Fruit fly (Drosophila melanogaster) whole organism, embryonic: ENCODE measurements around the gene CG8176.

Source experiments
- Abd-B ChIP-seq: fragments of 200-800 bp; sonication (Bioruptor generic); optimal IDR thresholded peaks from 2 replicates; lab custom pipeline; 2018; ENCODE audit warnings: missing biosample characterization, mild to moderate bottlenecking, missing genetic modification characterization, moderate library complexity
- CG11247 ChIP-seq: fragments of 200-800 bp; sonication (Bioruptor generic); IDR thresholded peaks from 2 replicates; pipeline ENCODE4 v1.3.6; 2022; ENCODE audit warnings: missing biosample characterization, missing genetic modification characterization
- CG11456 ChIP-seq: fragments of 200-800 bp; sonication (Bioruptor generic); IDR thresholded peaks from 3 replicates; pipeline ENCODE4 v1.3.6; 2022; ENCODE audit warnings: missing biosample characterization, missing genetic modification characterization
- CG12071 ChIP-seq: fragments of 200-800 bp; sonication (Bioruptor generic); optimal IDR thresholded peaks from 3 replicates; lab custom pipeline; 2018; ENCODE audit warnings: missing biosample characterization, mild to moderate bottlenecking, missing genetic modification characterization
- CG12391 ChIP-seq: fragments of 200-800 bp; sonication (Bioruptor generic); optimal IDR thresholded peaks from 3 replicates; lab custom pipeline; 2018; ENCODE audit warnings: missing biosample characterization, mild to moderate bottlenecking, missing genetic modification characterization, moderate library complexity
- CG13287 ChIP-seq: fragments of 200-800 bp; sonication (Bioruptor generic); IDR thresholded peaks from 2 replicates; pipeline ENCODE4 v1.3.6; 2022; ENCODE audit warnings: missing biosample characterization, missing genetic modification characterization; ENCODE audit not compliant: partially characterized antibody
- CG15073 ChIP-seq: fragments of 200-800 bp; sonication (Bioruptor generic); optimal IDR thresholded peaks from 2 replicates; lab custom pipeline; 2016; ENCODE audit warnings: missing biosample characterization, missing genetic modification characterization
- CG16813 ChIP-seq: fragments of 200-800 bp; sonication (Bioruptor generic); IDR thresholded peaks from 3 replicates; pipeline ENCODE4 v1.3.6; 2022; ENCODE audit warnings: missing biosample characterization, missing genetic modification characterization; ENCODE audit not compliant: partially characterized antibody
- CG17802 ChIP-seq: fragments of 200-800 bp; sonication (Bioruptor generic); optimal IDR thresholded peaks from 2 replicates; lab custom pipeline; 2018; ENCODE audit warnings: missing biosample characterization, mild to moderate bottlenecking, missing genetic modification characterization, moderate library complexity
- CG18011 ChIP-seq: fragments of 200-800 bp; sonication (Bioruptor generic); optimal IDR thresholded peaks from 2 replicates; lab custom pipeline; 2017; ENCODE audit warnings: missing biosample characterization, missing genetic modification characterization, mild to moderate bottlenecking, moderate library complexity, missing genotype
- CG3407 ChIP-seq: fragments of 200-800 bp; sonication (Bioruptor generic); optimal IDR thresholded peaks from 2 replicates; lab custom pipeline; 2018; ENCODE audit warnings: missing biosample characterization, mild to moderate bottlenecking, missing genetic modification characterization
- CG34224 ChIP-seq: fragments of 200-800 bp; sonication (Bioruptor generic); IDR thresholded peaks from 3 replicates; pipeline ENCODE4 v1.3.6; 2022; ENCODE audit warnings: missing biosample characterization, missing genetic modification characterization; ENCODE audit not compliant: partially characterized antibody
- CG4328 ChIP-seq: fragments of 200-800 bp; sonication (Bioruptor generic); optimal IDR thresholded peaks from 3 replicates; lab custom pipeline; 2017; ENCODE audit warnings: missing biosample characterization, missing genetic modification reagents, missing genetic modification characterization
- CG4404 ChIP-seq: fragments of 200-800 bp; sonication (Bioruptor generic); IDR thresholded peaks from 2 replicates; pipeline ENCODE4 v1.3.6; 2022; ENCODE audit warnings: missing biosample characterization, missing genetic modification characterization
- CG4424 ChIP-seq: fragments of 200-800 bp; sonication (Bioruptor generic); optimal IDR thresholded peaks from 3 replicates; lab custom pipeline; 2016; ENCODE audit warnings: missing biosample characterization, missing genetic modification characterization
- CG5180 ChIP-seq: fragments of 200-800 bp; sonication (Bioruptor generic); optimal IDR thresholded peaks from 3 replicates; lab custom pipeline; 2017; ENCODE audit warnings: missing biosample characterization, missing genetic modification characterization, mild to moderate bottlenecking, moderate library complexity, missing genetic modification reagents
- CG6683 ChIP-seq: fragments of 200-800 bp; sonication (Bioruptor generic); optimal IDR thresholded peaks from 2 replicates; lab custom pipeline; 2017; ENCODE audit warnings: missing biosample characterization, mild to moderate bottlenecking, missing genetic modification characterization, missing genetic modification reagents
- CG8089 ChIP-seq: fragments of 200-800 bp; sonication (Bioruptor generic); optimal IDR thresholded peaks from 3 replicates; lab custom pipeline; 2016; ENCODE audit warnings: missing biosample characterization, missing genetic modification characterization
- CG8281 ChIP-seq: fragments of 200-800 bp; sonication (Bioruptor generic); optimal IDR thresholded peaks from 2 replicates; lab custom pipeline; 2018; ENCODE audit warnings: missing biosample characterization, mild to moderate bottlenecking, missing genetic modification characterization, moderate library complexity
- CG9932 ChIP-seq: fragments of 200-800 bp; sonication (Bioruptor generic); IDR thresholded peaks from 2 replicates; pipeline ENCODE4 v1.3.6; 2022; ENCODE audit warnings: missing biosample characterization, missing genetic modification characterization
- CkIIα-i1 ChIP-seq: fragments of 200-800 bp; sonication (Bioruptor generic); IDR thresholded peaks from 2 replicates; pipeline ENCODE4 v1.3.6; 2022; ENCODE audit warnings: missing biosample characterization, missing genetic modification characterization
- Dll ChIP-seq: fragments of 200-800 bp; sonication (Bioruptor generic); IDR thresholded peaks from 4 replicates; pipeline ENCODE4 v1.3.6; 2022; ENCODE audit warnings: missing biosample characterization, missing genetic modification characterization; ENCODE audit not compliant: partially characterized antibody
- HLHmδ ChIP-seq: fragments of 200-800 bp; sonication (Bioruptor generic); optimal IDR thresholded peaks from 2 replicates; lab custom pipeline; 2018; ENCODE audit warnings: missing biosample characterization, mild to moderate bottlenecking, missing genetic modification characterization, moderate library complexity
- Hr78 ChIP-seq, 2 experiments: fragments of 200-800 bp in 1 of 2; fragments of >200 bp in 1 of 2; sonication (Bioruptor generic) in 1 of 2; optimal IDR thresholded peaks; 2 replicates each; lab custom pipeline; 2017 to 2019; ENCODE audit warnings: missing biosample characterization in 2 of 2, missing genetic modification characterization in 2 of 2, mild to moderate bottlenecking in 1 of 2, moderate library complexity in 1 of 2
- Jarid2 ChIP-seq: fragments of 200-800 bp; sonication (Bioruptor generic); optimal IDR thresholded peaks from 3 replicates; lab custom pipeline; 2017; ENCODE audit warnings: mild to moderate bottlenecking, missing biosample characterization, missing genetic modification reagents, missing genetic modification characterization
- Sry-δ ChIP-seq: fragments of 200-800 bp; sonication (Bioruptor generic); optimal IDR thresholded peaks from 2 replicates; lab custom pipeline; 2016; ENCODE audit warnings: missing biosample characterization, missing genetic modification characterization
- Ssrp ChIP-seq: fragments of 200-800 bp; sonication (Bioruptor generic); optimal IDR thresholded peaks from 2 replicates; lab custom pipeline; 2018; ENCODE audit warnings: missing biosample characterization, mild to moderate bottlenecking, missing genetic modification characterization, moderate library complexity
- Vsx1 ChIP-seq: fragments of 200-800 bp; sonication (Bioruptor generic); optimal IDR thresholded peaks from 2 replicates; lab custom pipeline; 2017; ENCODE audit warnings: missing biosample characterization, mild to moderate bottlenecking, missing genetic modification characterization, missing genetic modification reagents
- ab ChIP-seq: fragments of 200-800 bp; sonication (Bioruptor generic); optimal IDR thresholded peaks from 2 replicates; lab custom pipeline; 2016; ENCODE audit warnings: missing biosample characterization, missing genetic modification characterization
- abd-A ChIP-seq: fragments of 200-800 bp; sonication (Bioruptor generic); optimal IDR thresholded peaks from 3 replicates; lab custom pipeline; 2019; ENCODE audit warnings: missing biosample characterization, mild to moderate bottlenecking, missing genetic modification characterization, moderate library complexity
- aop ChIP-seq: fragments of 200-800 bp; sonication (Bioruptor generic); IDR thresholded peaks from 2 replicates; pipeline ENCODE4 v1.3.6; 2022; ENCODE audit warnings: missing biosample characterization, missing genetic modification characterization
- btn ChIP-seq: fragments of 200-800 bp; sonication (Bioruptor generic); optimal IDR thresholded peaks from 2 replicates; lab custom pipeline; 2016; ENCODE audit warnings: missing biosample characterization, missing genetic modification characterization
- cg ChIP-seq: fragments of 200-800 bp; sonication (Bioruptor generic); optimal IDR thresholded peaks from 3 replicates; lab custom pipeline; 2019; ENCODE audit warnings: missing biosample characterization, mild to moderate bottlenecking, missing genetic modification characterization, moderate library complexity
- chinmo ChIP-seq: fragments of 200-800 bp; sonication (Bioruptor generic); IDR thresholded peaks from 4 replicates; pipeline ENCODE4 v1.3.6; 2022; ENCODE audit warnings: missing biosample characterization, missing genetic modification characterization; ENCODE audit not compliant: partially characterized antibody
- cwo ChIP-seq: fragments of 200-800 bp; sonication (Bioruptor generic); optimal IDR thresholded peaks from 3 replicates; lab custom pipeline; 2017; ENCODE audit warnings: missing biosample characterization, missing genetic modification characterization, mild to moderate bottlenecking, moderate library complexity, missing genetic modification reagents
- grau ChIP-seq: fragments of 200-800 bp; optimal IDR thresholded peaks from 3 replicates; lab custom pipeline; 2019; ENCODE audit warnings: missing biosample characterization, mild to moderate bottlenecking, missing genetic modification characterization, moderate library complexity
- gt ChIP-seq: fragments of 200-800 bp; sonication (Bioruptor generic); IDR thresholded peaks from 2 replicates; pipeline ENCODE4 v1.3.6; 2022; ENCODE audit warnings: missing biosample characterization, missing genetic modification characterization
- h ChIP-seq: fragments of >200 bp; optimal IDR thresholded peaks from 2 replicates; lab custom pipeline; 2017
- ham ChIP-seq: fragments of 200-800 bp; sonication (Bioruptor generic); IDR thresholded peaks from 2 replicates; pipeline ENCODE4 v1.3.6; 2022; ENCODE audit warnings: missing biosample characterization, missing genetic modification characterization
- kah ChIP-seq: fragments of 200-800 bp; sonication (Bioruptor generic); optimal IDR thresholded peaks from 2 replicates; lab custom pipeline; 2018; ENCODE audit warnings: missing biosample characterization, mild to moderate bottlenecking, missing genetic modification characterization
- ro ChIP-seq: fragments of 200-800 bp; sonication (Bioruptor generic); IDR thresholded peaks from 2 replicates; pipeline ENCODE4 v1.3.6; 2022; ENCODE audit warnings: missing biosample characterization, missing genetic modification characterization
- run ChIP-seq: fragments of 200-800 bp; sonication (Bioruptor generic); optimal IDR thresholded peaks from 3 replicates; lab custom pipeline; 2018; ENCODE audit warnings: missing biosample characterization, mild to moderate bottlenecking, missing genetic modification characterization
- sc ChIP-seq, 3 experiments: fragments of >200 bp in 2 of 3; fragments of 200-800 bp in 1 of 3; sonication (Bioruptor generic) in 1 of 3; optimal IDR thresholded peaks; 2 replicates in 2 of 3; 3 replicates in 1 of 3; lab custom pipeline; 2017; ENCODE audit warnings: mild to moderate bottlenecking in 1 of 3, missing biosample characterization in 1 of 3, missing genetic modification characterization in 1 of 3, missing genetic modification reagents in 1 of 3
- schlank ChIP-seq: fragments of 200-800 bp; sonication (Bioruptor generic); optimal IDR thresholded peaks from 2 replicates; lab custom pipeline; 2018; ENCODE audit warnings: missing biosample characterization, mild to moderate bottlenecking, missing genetic modification characterization
- so ChIP-seq: fragments of 200-800 bp; sonication (Bioruptor generic); IDR thresholded peaks from 3 replicates; pipeline ENCODE4 v1.3.6; 2022; ENCODE audit warnings: missing biosample characterization, missing genetic modification characterization
- sug ChIP-seq: fragments of 200-800 bp; optimal IDR thresholded peaks from 2 replicates; lab custom pipeline; 2019; ENCODE audit warnings: missing biosample characterization, mild to moderate bottlenecking, missing genetic modification characterization, moderate library complexity
- tin ChIP-seq: fragments of 200-800 bp; sonication (Bioruptor generic); optimal IDR thresholded peaks from 3 replicates; lab custom pipeline; 2016; ENCODE audit warnings: missing biosample characterization, missing genetic modification characterization
- zen ChIP-seq: fragments of 200-800 bp; sonication (Bioruptor generic); optimal IDR thresholded peaks from 3 replicates; lab custom pipeline; 2018; ENCODE audit warnings: missing biosample characterization, mild to moderate bottlenecking, missing genetic modification characterization, moderate library complexity
- zen2 ChIP-seq: fragments of 200-800 bp; sonication (Bioruptor generic); IDR thresholded peaks from 3 replicates; pipeline ENCODE4 v1.3.6; 2022; ENCODE audit warnings: missing biosample characterization, missing genetic modification characterization; ENCODE audit not compliant: partially characterized antibody

Gene CG8176

DNA sequence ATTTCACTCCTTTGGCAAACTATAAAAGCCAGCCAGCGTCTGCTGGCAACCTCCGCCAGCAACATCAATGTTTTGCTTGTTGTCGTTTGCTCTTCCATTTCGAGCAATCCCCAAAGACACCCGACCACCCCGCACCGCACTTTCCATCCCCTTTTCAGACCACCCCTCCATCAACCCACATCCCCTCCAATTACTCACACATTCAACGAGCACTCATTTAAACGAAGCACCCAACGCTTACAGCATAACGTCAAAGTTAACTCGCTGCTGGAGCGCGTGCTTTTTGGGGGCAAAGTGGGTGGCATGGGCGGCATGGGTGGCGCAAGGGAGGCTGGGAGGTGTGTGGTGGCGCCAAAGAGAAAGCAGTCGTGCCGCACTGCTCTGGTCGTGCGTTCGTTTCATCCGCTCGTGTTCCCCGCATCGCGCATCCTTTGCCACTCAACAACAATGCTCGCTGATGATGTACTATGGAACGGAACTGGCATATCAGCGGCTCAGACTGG, 24.7 kb upstream of the CG8176 start (continued):
- TF ChIP-seq CG4404 (GFP tag; lab: Robert Waterston, UW), result no peak
- no peak for TF ChIP-seq CG4424 (GFP tag; lab: Kevin White, UChicago)
- peak; percentile 7 for TF ChIP-seq cwo (GFP tag; lab: Kevin White, UChicago)
- TF ChIP-seq tin (GFP tag; lab: Kevin White, UChicago), result no peak
- TF ChIP-seq CG11247 (GFP tag; lab: Robert Waterston, UW), result no peak
- TF ChIP-seq CG15073 (GFP tag; lab: Kevin White, UChicago), result no peak
- no peak for TF ChIP-seq run
- peak; percentile 44 for TF ChIP-seq CG12071 (GFP tag; lab: Kevin White, UChicago)
- TF ChIP-seq CG5180 (GFP tag; lab: Kevin White, UChicago), result no peak
- no peak for TF ChIP-seq Vsx1 (GFP tag; lab: Kevin White, UChicago)
- no peak for TF ChIP-seq btn (GFP tag; lab: Kevin White, UChicago)
- no peak for TF ChIP-seq CG8281 (tag; lab: Kevin White, UChicago)
- no peak for TF ChIP-seq gt
- TF ChIP-seq CG34224 (GFP tag; lab: Robert Waterston, UW), result no peak
- no peak for TF ChIP-seq ham (GFP tag; lab: Robert Waterston, UW)
- TF ChIP-seq Abd-B (GFP tag; lab: Kevin White, UChicago), result no peak
- TF ChIP-seq CG11456, result no peak
- no peak for TF ChIP-seq schlank
- no peak for TF ChIP-seq h (lab: Kevin White, UChicago)
- no peak for TF ChIP-seq CG8089 (GFP tag; lab: Kevin White, UChicago)
- no peak for TF ChIP-seq CG16813 (GFP tag; lab: Robert Waterston, UW)
- TF ChIP-seq sc (optimal IDR thresholded peaks at IDR 0.05; lab: Kevin White, UChicago), result no peak
- no peak for TF ChIP-seq sc (GFP tag; optimal IDR thresholded peaks at IDR 0.05; lab: Kevin White, UChicago)
- TF ChIP-seq ab (GFP tag; lab: Kevin White, UChicago), result no peak
- no peak for TF ChIP-seq sug (tag; lab: Kevin White, UChicago)
- TF ChIP-seq grau, result no peak
- TF ChIP-seq CG12391 (tag; lab: Kevin White, UChicago), result no peak
- TF ChIP-seq CG4328 (GFP tag; lab: Kevin White, UChicago), result no peak
- no peak for TF ChIP-seq zen2
- TF ChIP-seq CG13287 (GFP tag; lab: Robert Waterston, UW), result no peak
- TF ChIP-seq CG18011 (GFP tag; lab: Kevin White, UChicago), result no peak
- no peak for TF ChIP-seq kah (GFP tag; lab: Kevin White, UChicago)
- TF ChIP-seq CG17802 (tag; lab: Kevin White, UChicago), result no peak
- TF ChIP-seq Dll, result no peak
- TF ChIP-seq abd-A (tag; lab: Kevin White, UChicago), result peak; percentile 100
- TF ChIP-seq chinmo, result no peak
- TF ChIP-seq cg (GFP tag; lab: Kevin White, UChicago), result peak; percentile 35
- no peak for TF ChIP-seq CkIIα-i1
- no peak for TF ChIP-seq HLHmδ
- no peak for TF ChIP-seq Ssrp
- TF ChIP-seq Sry-δ (GFP tag; lab: Kevin White, UChicago), result no peak
- TF ChIP-seq zen (tag; lab: Kevin White, UChicago), result no peak
- TF ChIP-seq Jarid2, result no peak
- no peak for TF ChIP-seq ro (GFP tag; lab: Robert Waterston, UW)
- no peak for TF ChIP-seq CG6683 (GFP tag; lab: Kevin White, UChicago)
- no peak for TF ChIP-seq CG3407
- TF ChIP-seq Hr78 (GFP tag; optimal IDR thresholded peaks at IDR 0.05; lab: Kevin White, UChicago), result no peak
- no peak for TF ChIP-seq so (GFP tag; lab: Robert Waterston, UW)
- no peak for TF ChIP-seq aop (GFP tag; lab: Robert Waterston, UW)
- TF ChIP-seq CG9932 (GFP tag; lab: Robert Waterston, UW), result peak; percentile 16; the same call in 1 of the 2 replicates
